Worm (Caenorhabditis elegans): ENCODE results near the gene aldo-2.

Gene aldo-2

ce11 chrIII:5832442-5832841, 44.0 kb downstream of the aldo-2 start:
- TF ChIP-seq lir-3 (tag; optimal IDR thresholded peaks at IDR 0.05; ENCODE audit: poor library complexity) = no peak
- no peak for TF ChIP-seq nhr-90 (tag; optimal IDR thresholded peaks at IDR 0.05; ENCODE audit: poor library complexity)
- TF ChIP-seq efl-1 (optimal IDR thresholded peaks at IDR 0.05) = no peak
- peak in 1 of 2 experiments; percentile 75 for TF ChIP-seq efl-1 (GFP tag; optimal IDR thresholded peaks at IDR 0.05 in 1 of 2)

DNA sequence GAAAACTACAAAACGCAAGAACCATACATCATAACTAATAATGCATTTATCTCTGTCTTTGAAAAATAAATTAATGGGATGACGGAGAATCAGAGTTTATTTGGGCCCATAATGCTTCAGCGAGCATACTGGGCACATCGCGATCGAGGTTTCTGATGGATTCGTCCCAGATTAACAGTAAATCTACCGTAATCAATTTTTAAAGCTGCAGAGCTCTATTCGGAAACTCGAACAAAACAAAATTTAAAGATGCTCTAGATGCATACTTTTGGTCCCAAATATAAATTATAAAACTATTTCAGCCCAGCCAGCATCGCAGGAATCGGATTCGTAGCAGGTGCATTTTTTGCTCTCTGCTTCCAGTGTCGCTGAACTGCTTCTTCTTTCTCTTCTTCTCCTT, 48.4 kb downstream of the aldo-2 start:
- TF ChIP-seq nhr-90 (tag; optimal IDR thresholded peaks at IDR 0.05; ENCODE audit: poor library complexity) (no peak), lin-14 (GFP tag; optimal IDR thresholded peaks at IDR 0.05) (no peak), dpl-1 (GFP tag; optimal IDR thresholded peaks at IDR 0.05) (no peak), mab-9 (GFP tag; IDR thresholded peaks at IDR 0.05) (no peak), unc-86 (tag; optimal IDR thresholded peaks at IDR 0.05) (no peak), ces-1 (GFP tag; optimal IDR thresholded peaks at IDR 0.05) (no peak)

DNA sequence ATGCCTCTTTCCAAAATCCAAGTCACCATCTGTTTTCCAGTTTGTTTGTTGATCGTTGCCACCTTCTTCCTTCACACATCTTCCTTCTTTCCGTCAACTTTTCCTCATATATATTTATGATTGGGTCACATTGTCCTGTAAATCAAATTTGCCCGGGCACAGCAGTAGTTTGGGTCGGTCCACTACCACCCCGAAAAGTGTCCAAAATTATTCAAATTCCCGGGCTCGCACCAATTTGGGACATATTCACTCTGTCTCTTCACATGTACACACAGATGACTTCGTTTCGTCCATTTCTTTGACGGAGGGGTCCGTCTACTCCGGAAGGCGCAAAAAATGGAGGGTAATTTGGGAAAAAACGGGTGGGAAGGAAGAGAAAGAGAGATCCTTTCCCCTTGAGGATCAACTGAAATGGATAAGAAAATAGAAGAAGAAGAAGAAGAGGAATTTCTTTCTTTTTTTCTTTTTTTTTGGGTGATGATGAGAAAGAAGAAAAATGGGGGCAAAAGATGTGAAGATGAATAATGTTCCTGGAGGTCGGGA, 49.5 kb downstream of the aldo-2 start:
- TF ChIP-seq C04F5.9 (tag; optimal IDR thresholded peaks at IDR 0.05) (no peak), nhr-47 (tag; optimal IDR thresholded peaks at IDR 0.05) (peak; percentile 5), dpl-1 (GFP tag; optimal IDR thresholded peaks at IDR 0.05) (peak in 1 of 3 experiments; percentile 20), lin-14 (GFP tag; optimal IDR thresholded peaks at IDR 0.05) (peak; percentile 82), fkh-10 (GFP tag; optimal IDR thresholded peaks at IDR 0.05) (no peak), nhr-71 (tag; optimal IDR thresholded peaks at IDR 0.05) (peak; percentile 19)

Measured in whole organism, L1 larva.